Worm (Caenorhabditis elegans): ENCODE measurements around the gene F26F2.11.
A peak's percentile ranks its signal among the peaks of the same experiment; 100 is the strongest.

The F26F2.11 gene

ce11 chrV:20556260-20556659, 39.3 kb downstream of the F26F2.11 start, which contains the start of gene Y38H6C.23:
Y38H6C.23 (minus strand) TSS chrV:20556360.
- no peak for TF ChIP-seq nhr-25 (tag; optimal IDR thresholded peaks at IDR 0.05)

ce11 chrV:20555120-20555519, 40.4 kb downstream of the F26F2.11 start, which contains the start of gene Y38H6C.21:
Y38H6C.21 (minus strand) TSS chrV:20555267.
- TF ChIP-seq nhr-129 (tag; optimal IDR thresholded peaks at IDR 0.05) (no peak), zag-1 (tag; optimal IDR thresholded peaks at IDR 0.05) (no peak), mdl-1 (tag; optimal IDR thresholded peaks at IDR 0.05) (no peak), skn-1 (tag; optimal IDR thresholded peaks at IDR 0.05) (no peak), lin-13 (GFP tag; optimal IDR thresholded peaks at IDR 0.05) (no peak), mbf-1 (tag; optimal IDR thresholded peaks at IDR 0.05) (no peak), nhr-21 (tag; optimal IDR thresholded peaks at IDR 0.05) (no peak), nhr-6 (tag; optimal IDR thresholded peaks at IDR 0.05) (no peak), ztf-11 (tag; optimal IDR thresholded peaks at IDR 0.05) (no peak), mab-5 (tag; optimal IDR thresholded peaks at IDR 0.05) (no peak), Y55F3AM.14 (GFP tag; optimal IDR thresholded peaks at IDR 0.05) (no peak), nhr-11 (tag; optimal IDR thresholded peaks at IDR 0.05) (no peak), dmd-4 (tag; optimal IDR thresholded peaks at IDR 0.05) (no peak), ztf-1 (GFP tag; conservative IDR thresholded peaks at IDR 0.05) (no peak)

ce11 chrV:20552971-20553370, 42.6 kb downstream of the F26F2.11 start, which contains the start of gene vmo-1:
vmo-1 (minus strand) TSS chrV:20553071.
- TF ChIP-seq sma-3 (GFP tag; optimal IDR thresholded peaks at IDR 0.05) (no peak), elt-1 (tag; optimal IDR thresholded peaks at IDR 0.05) (no peak), fos-1 (tag; optimal IDR thresholded peaks at IDR 0.05) (no peak), mdl-1 (tag; optimal IDR thresholded peaks at IDR 0.05) (no peak), mab-5 (tag; optimal IDR thresholded peaks at IDR 0.05) (no peak), nhr-12 (tag; optimal IDR thresholded peaks at IDR 0.05) (no peak), nhr-237 (tag; optimal IDR thresholded peaks at IDR 0.05) (no peak), ztf-1 (GFP tag; conservative IDR thresholded peaks at IDR 0.05) (no peak), nhr-10 (tag; optimal IDR thresholded peaks at IDR 0.05) (no peak), ama-1 (optimal IDR thresholded peaks at IDR 0.05) (no peak), nhr-6 (tag; optimal IDR thresholded peaks at IDR 0.05) (no peak)

- TF ChIP-seq fos-1 (tag; optimal IDR thresholded peaks at IDR 0.05) (no peak), R02D3.7 (tag; optimal IDR thresholded peaks at IDR 0.05) (no peak), unc-62 (GFP tag; optimal IDR thresholded peaks at IDR 0.05) (no peak), aly-2 (tag; optimal IDR thresholded peaks at IDR 0.05) (no peak), mdl-1 (tag; optimal IDR thresholded peaks at IDR 0.05) (no peak)
Measured at ce11 chrV:20551096-20551495, 44.5 kb downstream of the F26F2.11 start, which contains the start of gene Y38H6C.20. Y38H6C.20 (minus strand) TSS chrV:20551196.

ce11 chrV:20547048-20547447, 48.5 kb downstream of the F26F2.11 start, which contains the start of gene Y38H6C.18:
Y38H6C.18 (minus strand) TSS chrV:20547148.
- TF ChIP-seq unc-39 (tag; optimal IDR thresholded peaks at IDR 0.05), result no peak
- no peak for TF ChIP-seq nhr-12 (tag; optimal IDR thresholded peaks at IDR 0.05)

- TF ChIP-seq egl-27 (tag; optimal IDR thresholded peaks at IDR 0.05), result no peak
- peak; percentile 10 for TF ChIP-seq fos-1 (tag; optimal IDR thresholded peaks at IDR 0.05)
Measured at ce11 chrV:20545742-20546141, 49.8 kb downstream of the F26F2.11 start.

Data from whole organism, L2 larva.